Fruit fly (Drosophila melanogaster) S2 (cell line): ENCODE measurements around the gene CG42564.

Experiments
- CG8478 ChIP-seq: fragments of >200 bp; optimal IDR thresholded peaks from 2 replicates; lab custom pipeline; 2018
- CTCF ChIP-seq, 2 experiments: fragments of >200 bp; optimal IDR thresholded peaks; 2 replicates each; lab custom pipeline; 2018

- TF ChIP-seq CG8478 (lab: Kevin White, UChicago) (no peak), CTCF (optimal IDR thresholded peaks at IDR 0.05; lab: Kevin White, UChicago) (no peak)
Observed at dm6 chr3R:6339795-6340194, 34.5 kb upstream of the CG42564 start, which contains the start of gene Osi20.
